Fruit fly (Drosophila melanogaster) whole organism, adult: ENCODE measurements around the gene CG17721.

Source experiments
- CG11617 ChIP-seq: fragments of 200-800 bp; sonication (Bioruptor generic); optimal IDR thresholded peaks from 2 replicates; lab custom pipeline; 2017; ENCODE audit warnings: mild to moderate bottlenecking, missing biosample characterization, missing genetic modification reagents, missing genetic modification characterization
- CG12768 ChIP-seq: fragments of 200-800 bp; sonication (Bioruptor generic); optimal IDR thresholded peaks from 2 replicates; lab custom pipeline; 2017; ENCODE audit warnings: missing biosample characterization, missing genetic modification characterization, mild to moderate bottlenecking, moderate library complexity, missing genetic modification reagents
- CG14711 ChIP-seq: fragments of 200-800 bp; sonication (Bioruptor generic); optimal IDR thresholded peaks from 2 replicates; lab custom pipeline; 2018; ENCODE audit warnings: missing biosample characterization, mild to moderate bottlenecking, missing genetic modification characterization, moderate library complexity
- CG1620 ChIP-seq: fragments of 200-800 bp; sonication (Bioruptor generic); optimal IDR thresholded peaks from 2 replicates; lab custom pipeline; 2016; ENCODE audit warnings: missing biosample characterization, missing genetic modification characterization
- CG33017 ChIP-seq: fragments of 200-800 bp; sonication (Bioruptor generic); optimal IDR thresholded peaks from 2 replicates; lab custom pipeline; 2018; ENCODE audit warnings: missing biosample characterization, mild to moderate bottlenecking, missing genetic modification characterization, moderate library complexity
- CG5204 ChIP-seq: fragments of 200-800 bp; sonication (Bioruptor generic); optimal IDR thresholded peaks from 2 replicates; lab custom pipeline; 2016; ENCODE audit warnings: missing biosample characterization, missing genetic modification characterization
- CG7045 ChIP-seq: fragments of 200-800 bp; sonication (Bioruptor generic); optimal IDR thresholded peaks from 2 replicates; lab custom pipeline; 2017; ENCODE audit warnings: missing biosample characterization, mild to moderate bottlenecking, missing genetic modification characterization
- CG7101 ChIP-seq: fragments of 200-800 bp; sonication (Bioruptor generic); optimal IDR thresholded peaks from 2 replicates; lab custom pipeline; 2018; ENCODE audit warnings: missing biosample characterization, mild to moderate bottlenecking, missing genetic modification characterization, moderate library complexity
- Clk ChIP-seq: fragments of 200-800 bp; sonication (Bioruptor generic); optimal IDR thresholded peaks from 2 replicates; lab custom pipeline; 2017; ENCODE audit warnings: missing biosample characterization, missing genetic modification characterization
- Crg-1 ChIP-seq: fragments of 200-800 bp; sonication (Bioruptor generic); optimal IDR thresholded peaks from 2 replicates; lab custom pipeline; 2016; ENCODE audit warnings: missing biosample characterization, missing genetic modification characterization
- Hr96 ChIP-seq: fragments of 200-800 bp; sonication (Bioruptor generic); optimal IDR thresholded peaks from 2 replicates; lab custom pipeline; 2016; ENCODE audit warnings: missing biosample characterization, missing genetic modification characterization
- Mnt ChIP-seq: fragments of 200-800 bp; sonication (Bioruptor generic); optimal IDR thresholded peaks from 2 replicates; lab custom pipeline; 2016; ENCODE audit warnings: missing biosample characterization, mild to moderate bottlenecking, missing genetic modification characterization
- bab1 ChIP-seq: fragments of 200-800 bp; sonication (Bioruptor generic); optimal IDR thresholded peaks from 3 replicates; lab custom pipeline; 2019; ENCODE audit warnings: missing biosample characterization, mild to moderate bottlenecking, missing genetic modification characterization, moderate library complexity
- cic ChIP-seq: fragments of 200-800 bp; sonication (Bioruptor generic); optimal IDR thresholded peaks from 2 replicates; lab custom pipeline; 2017; ENCODE audit warnings: missing biosample characterization, mild to moderate bottlenecking, missing genetic modification characterization, moderate library complexity
- cnc ChIP-seq, 2 experiments: fragments of >200 bp; optimal IDR thresholded peaks; 2 replicates each; lab custom pipeline; 2017
- kay ChIP-seq: fragments of 200-800 bp; sonication (Bioruptor generic); peaks from one replicate; lab custom pipeline; 2016; ENCODE audit warnings: missing biosample characterization, missing genetic modification characterization, borderline replicate concordance
- ovo ChIP-seq: fragments of 200-800 bp; sonication (Bioruptor generic); optimal IDR thresholded peaks from 2 replicates; lab custom pipeline; 2016; ENCODE audit warnings: missing biosample characterization, missing genetic modification characterization
- pad ChIP-seq: fragments of 200-800 bp; sonication (Bioruptor generic); optimal IDR thresholded peaks from 3 replicates; lab custom pipeline; 2017; ENCODE audit warnings: missing biosample characterization, missing genetic modification characterization, mild to moderate bottlenecking, moderate library complexity, missing genetic modification reagents
- tj ChIP-seq: fragments of 200-800 bp; sonication (Bioruptor generic); optimal IDR thresholded peaks from 3 replicates; lab custom pipeline; 2017; ENCODE audit warnings: missing biosample characterization, mild to moderate bottlenecking, missing genetic modification characterization, moderate library complexity
- toe ChIP-seq: fragments of 200-800 bp; sonication (Bioruptor generic); optimal IDR thresholded peaks from 2 replicates; lab custom pipeline; 2016; ENCODE audit warnings: missing biosample characterization, missing genetic modification characterization

The CG17721 gene

dm6 chr3R:11214449-11214950 lies 20.4 kb upstream of the CG17721 start, which contains the start of gene ZnT86D:
ZnT86D (minus strand) TSS chr3R:11214539.
- TF ChIP-seq pad (GFP tag; lab: Kevin White, UChicago): peak; percentile 70
- TF ChIP-seq CG7045: peak; percentile 72
- TF ChIP-seq Mnt (GFP tag; lab: Kevin White, UChicago): peak; percentile 83
- TF ChIP-seq cic (GFP tag; lab: Kevin White, UChicago): peak; percentile 68
- peak; percentile 70 for TF ChIP-seq toe (GFP tag; lab: Kevin White, UChicago)
- TF ChIP-seq CG12768: peak; percentile 78
- TF ChIP-seq CG11617: peak; percentile 82
- peak; percentile 27 for TF ChIP-seq ovo (GFP tag; lab: Kevin White, UChicago)
- TF ChIP-seq CG7101 (tag; lab: Kevin White, UChicago): peak; percentile 86
- peak; percentile 54 for TF ChIP-seq tj (GFP tag; lab: Kevin White, UChicago)
- TF ChIP-seq CG14711 (tag; lab: Kevin White, UChicago): peak; percentile 75
- TF ChIP-seq cnc (optimal IDR thresholded peaks at IDR 0.05; lab: Kevin White, UChicago): no peak
- peak; percentile 47 for TF ChIP-seq Clk
- TF ChIP-seq CG1620 (GFP tag; lab: Kevin White, UChicago): peak; percentile 68
- TF ChIP-seq CG5204 (GFP tag; lab: Kevin White, UChicago): peak; percentile 80
- peak; percentile 34 for TF ChIP-seq Crg-1 (GFP tag; lab: Kevin White, UChicago)
- peak; percentile 75 for TF ChIP-seq bab1 (GFP tag; lab: Kevin White, UChicago)
- no peak for TF ChIP-seq kay (GFP tag; lab: Kevin White, UChicago)
- peak; percentile 74 for TF ChIP-seq Hr96 (GFP tag; lab: Kevin White, UChicago)
- peak; percentile 86 for TF ChIP-seq CG33017 (tag; lab: Kevin White, UChicago)

- peak; percentile 91 for TF ChIP-seq ovo (GFP tag; lab: Kevin White, UChicago)
- TF ChIP-seq CG14711 (tag; lab: Kevin White, UChicago): peak; percentile 97
- peak; percentile 88 for TF ChIP-seq CG33017 (tag; lab: Kevin White, UChicago)
- peak; percentile 88 for TF ChIP-seq Clk
- peak; percentile 90 for TF ChIP-seq CG7045
- TF ChIP-seq Crg-1 (GFP tag; lab: Kevin White, UChicago): peak; percentile 96
- TF ChIP-seq CG12768: peak; percentile 93
- TF ChIP-seq CG11617: peak; percentile 96
- TF ChIP-seq Mnt (GFP tag; lab: Kevin White, UChicago): peak; percentile 93
- TF ChIP-seq toe (GFP tag; lab: Kevin White, UChicago): peak; percentile 87
- peak; percentile 81 for TF ChIP-seq cic (GFP tag; lab: Kevin White, UChicago)
- no peak for TF ChIP-seq kay (GFP tag; lab: Kevin White, UChicago)
- TF ChIP-seq CG7101 (tag; lab: Kevin White, UChicago): peak; percentile 94
- peak; percentile 97 for TF ChIP-seq bab1 (GFP tag; lab: Kevin White, UChicago)
- no peak for TF ChIP-seq CG5204 (GFP tag; lab: Kevin White, UChicago)
- TF ChIP-seq tj (GFP tag; lab: Kevin White, UChicago): peak; percentile 82
- TF ChIP-seq pad (GFP tag; lab: Kevin White, UChicago): peak; percentile 83
- TF ChIP-seq cnc (optimal IDR thresholded peaks at IDR 0.05; lab: Kevin White, UChicago): no peak
- TF ChIP-seq Hr96 (GFP tag; lab: Kevin White, UChicago): peak; percentile 94
- peak; percentile 96 for TF ChIP-seq CG1620 (GFP tag; lab: Kevin White, UChicago)
These were observed 18.7 kb upstream of the CG17721 start, which contains the start of the genes RpS25 and CG4820 for dm6 chr3R:11216156-11216630. RpS25 (minus strand) TSS chr3R:11216287. CG4820 (plus strand) TSS chr3R:11216535.

dm6 chr3R:11219883-11220282 lies 15.1 kb upstream of the CG17721 start, which contains the start of gene CG6689:
CG6689 (minus strand) TSS chr3R:11220064.
- TF ChIP-seq CG11617 (peak; percentile 6), ovo (GFP tag; lab: Kevin White, UChicago) (no peak), Mnt (GFP tag; lab: Kevin White, UChicago) (peak; percentile 13)

dm6 chr3R:11221437-11222230 lies 13.3 kb upstream of the CG17721 start, which contains the start of the genes CG6693 and RpL3:
CG6693 (minus strand) TSS chr3R:11221639.
RpL3 (plus strand) TSS chr3R:11221894.
- TF ChIP-seq CG7045: peak; percentile 69
- TF ChIP-seq tj (GFP tag; lab: Kevin White, UChicago): peak; percentile 56
- peak; percentile 54 for TF ChIP-seq Clk
- TF ChIP-seq ovo (GFP tag; lab: Kevin White, UChicago): peak; percentile 39
- peak; percentile 84 for TF ChIP-seq CG11617
- peak; percentile 78 for TF ChIP-seq Crg-1 (GFP tag; lab: Kevin White, UChicago)
- TF ChIP-seq CG12768: peak; percentile 85
- peak; percentile 75 for TF ChIP-seq cic (GFP tag; lab: Kevin White, UChicago)
- TF ChIP-seq toe (GFP tag; lab: Kevin White, UChicago): peak; percentile 68
- TF ChIP-seq pad (GFP tag; lab: Kevin White, UChicago): peak; percentile 73
- TF ChIP-seq CG33017 (tag; lab: Kevin White, UChicago): peak; percentile 90
- no peak for TF ChIP-seq kay (GFP tag; lab: Kevin White, UChicago)
- peak; percentile 81 for TF ChIP-seq Hr96 (GFP tag; lab: Kevin White, UChicago)
- TF ChIP-seq cnc (optimal IDR thresholded peaks at IDR 0.05; lab: Kevin White, UChicago): peak in 1 of 2 experiments; percentile 46
- peak; percentile 91 for TF ChIP-seq CG7101 (tag; lab: Kevin White, UChicago)
- TF ChIP-seq bab1 (GFP tag; lab: Kevin White, UChicago): peak; percentile 87
- TF ChIP-seq CG14711 (tag; lab: Kevin White, UChicago): peak; percentile 57
- TF ChIP-seq Mnt (GFP tag; lab: Kevin White, UChicago): peak; percentile 97
- TF ChIP-seq CG1620 (GFP tag; lab: Kevin White, UChicago): peak; percentile 73
- no peak for TF ChIP-seq CG5204 (GFP tag; lab: Kevin White, UChicago)
